Fruit fly (Drosophila melanogaster): Measurements from ENCODE around the gene CG43391.

The CG43391 gene

dm6 chr3L:11533704-11534319 lies 47.0 kb downstream of the CG43391 start:
- no peak for TF ChIP-seq CG43689 (GFP tag; IDR thresholded peaks at IDR 0.05)
- no peak for TF ChIP-seq prd (optimal IDR thresholded peaks at IDR 0.05)
- TF ChIP-seq prd (GFP tag; IDR thresholded peaks at IDR 0.05): peak; percentile 32; the same call in 2 of the 3 replicates
- TF ChIP-seq CG32772 (GFP tag; IDR thresholded peaks at IDR 0.05): no peak
- peak; percentile 14 for TF ChIP-seq Fer2 (tag; optimal IDR thresholded peaks at IDR 0.05)
- no peak; the same call in 1 of the 2 replicates for TF ChIP-seq Atf6 (GFP tag; IDR thresholded peaks at IDR 0.05)
- peak; percentile 41 for TF ChIP-seq Fer3 (tag; optimal IDR thresholded peaks at IDR 0.05)
- TF ChIP-seq CG8388 (GFP tag; optimal IDR thresholded peaks at IDR 0.05): no peak
- peak; percentile 17 for TF ChIP-seq CG2712 (tag; optimal IDR thresholded peaks at IDR 0.05)
- no peak for TF ChIP-seq CG14441 (GFP tag; IDR thresholded peaks at IDR 0.05)
- peak; percentile 72 for TF ChIP-seq CG10543 (GFP tag; optimal IDR thresholded peaks at IDR 0.05)
- TF ChIP-seq Trl (optimal IDR thresholded peaks at IDR 0.05): no peak
- peak; percentile 38 for TF ChIP-seq Trl (GFP tag; optimal IDR thresholded peaks at IDR 0.05)
- TF ChIP-seq Atf3 (GFP tag; optimal IDR thresholded peaks at IDR 0.05): no peak
- no peak for TF ChIP-seq onecut (GFP tag; IDR thresholded peaks at IDR 0.05)
- peak; percentile 29 to 48 for TF ChIP-seq Pdp1 (GFP tag; optimal IDR thresholded peaks at IDR 0.05)
- TF ChIP-seq CG12299 (tag; optimal IDR thresholded peaks at IDR 0.05): peak; percentile 3
- TF ChIP-seq CG4328 (GFP tag; optimal IDR thresholded peaks at IDR 0.05): peak; percentile 13
- TF ChIP-seq br (optimal IDR thresholded peaks at IDR 0.05): no peak
- peak; percentile 36 for TF ChIP-seq pnt (GFP tag; optimal IDR thresholded peaks at IDR 0.05)
- no peak for TF ChIP-seq CG10431 (GFP tag; optimal IDR thresholded peaks at IDR 0.05)
- TF ChIP-seq sens (GFP tag): peak; percentile 60
- peak; percentile 75 for TF ChIP-seq CG2120 (GFP tag; optimal IDR thresholded peaks at IDR 0.05)
- peak; percentile 10 for TF ChIP-seq gro (GFP tag; optimal IDR thresholded peaks at IDR 0.05)
- peak; percentile 26; the same call in 1 of the 2 replicates for TF ChIP-seq CG7372 (GFP tag; IDR thresholded peaks at IDR 0.05)
- TF ChIP-seq al (GFP tag; IDR thresholded peaks at IDR 0.05): peak; percentile 50; the same call in 1 of the 2 replicates
- TF ChIP-seq slbo (GFP tag; IDR thresholded peaks at IDR 0.05): peak; percentile 66
- TF ChIP-seq cad (GFP tag; optimal IDR thresholded peaks at IDR 0.05): no peak
- TF ChIP-seq BtbVII (GFP tag; optimal IDR thresholded peaks at IDR 0.05): peak; percentile 34
- peak; percentile 61 for TF ChIP-seq org-1 (GFP tag; optimal IDR thresholded peaks at IDR 0.05)
- TF ChIP-seq CG17912 (GFP tag; optimal IDR thresholded peaks at IDR 0.05): no peak
- no peak for TF ChIP-seq CG4404 (GFP tag; IDR thresholded peaks at IDR 0.05)
- TF ChIP-seq dpn (GFP tag; optimal IDR thresholded peaks at IDR 0.05): peak; percentile 20 to 66
- TF ChIP-seq CG9437 (GFP tag; optimal IDR thresholded peaks at IDR 0.05): peak; percentile 30
- peak; percentile 25 for TF ChIP-seq D19A (tag; optimal IDR thresholded peaks at IDR 0.05)
- no peak for TF ChIP-seq CG10654 (GFP tag; optimal IDR thresholded peaks at IDR 0.05)
- no peak for TF ChIP-seq nerfin-2 (GFP tag; IDR thresholded peaks at IDR 0.05; ENCODE audit: partially characterized antibody)
- TF ChIP-seq CG3407 (GFP tag; optimal IDR thresholded peaks at IDR 0.05): no peak
- TF ChIP-seq pzg (GFP tag; optimal IDR thresholded peaks at IDR 0.05): no peak
- TF ChIP-seq CG12219 (GFP tag; optimal IDR thresholded peaks at IDR 0.05): peak; percentile 29
- TF ChIP-seq Fer1 (GFP tag; optimal IDR thresholded peaks at IDR 0.05): peak; percentile 47
- peak; percentile 58 for TF ChIP-seq Nf-YC (tag; optimal IDR thresholded peaks at IDR 0.05)
- TF ChIP-seq schlank (tag; optimal IDR thresholded peaks at IDR 0.05): peak; percentile 23
- peak; percentile 20 for TF ChIP-seq CG10267 (tag; optimal IDR thresholded peaks at IDR 0.05)
- TF ChIP-seq CG15514 (GFP tag; optimal IDR thresholded peaks at IDR 0.05): peak; percentile 14
- TF ChIP-seq Deaf1 (tag; optimal IDR thresholded peaks at IDR 0.05): no peak
- no peak for TF ChIP-seq CG7963 (GFP tag; IDR thresholded peaks at IDR 0.05; ENCODE audit: partially characterized antibody)
- TF ChIP-seq CG32767 (GFP tag; IDR thresholded peaks at IDR 0.05): no peak
- TF ChIP-seq Aef1 (GFP tag; IDR thresholded peaks at IDR 0.05): peak; percentile 13; the same call in 1 of the 3 replicates
- TF ChIP-seq gcm2 (GFP tag; optimal IDR thresholded peaks at IDR 0.05): no peak
- TF ChIP-seq H2.0 (GFP tag; IDR thresholded peaks at IDR 0.05): peak; percentile 28; the same call in 1 of the 2 replicates
